Worm (Caenorhabditis elegans) whole organism, midembryonic: ENCODE data around the gene B0238.12.

Source experiments
- T22C8.4 ChIP-seq: fragments of 200-800 bp; sonication (Bioruptor generic); IDR thresholded peaks from 2 replicates; pipeline ENCODE4 v1.3.6; 2022; ENCODE audit warnings: missing genetic modification characterization, missing compliant biosample characterization
- cog-1 ChIP-seq: sonication (generic microtip); optimal IDR thresholded peaks from 2 replicates; lab custom pipeline; 2016; ENCODE audit warnings: missing genetic modification characterization, missing compliant biosample characterization
- flt-1 ChIP-seq: fragments of 200-800 bp; sonication (Bioruptor generic); IDR thresholded peaks from 2 replicates; pipeline ENCODE4 v1.3.6; 2022; ENCODE audit warnings: missing genetic modification characterization, missing compliant biosample characterization
- klf-2 ChIP-seq: fragments of 200-800 bp; sonication (Bioruptor generic); conservative IDR thresholded peaks from 2 replicates; pipeline ENCODE4 v1.3.6; 2022; ENCODE audit warnings: missing genetic modification reagents, missing genetic modification characterization, missing compliant biosample characterization
- med-1 ChIP-seq: sonication (generic microtip); optimal IDR thresholded peaks from 2 replicates; lab custom pipeline; 2017; ENCODE audit warnings: missing genetic modification characterization, mild to moderate bottlenecking, missing compliant biosample characterization, antibody characterized with exemption, missing genetic modification reagents; ENCODE audit not compliant: insufficient read depth
- ref-1 ChIP-seq: fragments of 200-800 bp; sonication (Bioruptor generic); conservative IDR thresholded peaks from 2 replicates; pipeline ENCODE4 v1.3.6; 2022; ENCODE audit warnings: missing genetic modification reagents, missing genetic modification characterization, missing compliant biosample characterization
- tab-1 ChIP-seq: fragments of 200-800 bp; sonication (Bioruptor generic); IDR thresholded peaks from 2 replicates; pipeline ENCODE4 v1.3.6; 2022; ENCODE audit warnings: missing genetic modification characterization, missing compliant biosample characterization
- ztf-23 ChIP-seq: fragments of 200-800 bp; sonication (Bioruptor generic); IDR thresholded peaks from 2 replicates; pipeline ENCODE4 v1.3.6; 2022; ENCODE audit warnings: missing genetic modification reagents, missing genetic modification characterization, missing compliant biosample characterization
- ztf-29 ChIP-seq: fragments of 200-800 bp; sonication (Bioruptor generic); IDR thresholded peaks from 2 replicates; pipeline ENCODE4 v1.3.6; 2022; ENCODE audit warnings: missing genetic modification reagents, missing genetic modification characterization, missing compliant biosample characterization

Gene B0238.12

DNA sequence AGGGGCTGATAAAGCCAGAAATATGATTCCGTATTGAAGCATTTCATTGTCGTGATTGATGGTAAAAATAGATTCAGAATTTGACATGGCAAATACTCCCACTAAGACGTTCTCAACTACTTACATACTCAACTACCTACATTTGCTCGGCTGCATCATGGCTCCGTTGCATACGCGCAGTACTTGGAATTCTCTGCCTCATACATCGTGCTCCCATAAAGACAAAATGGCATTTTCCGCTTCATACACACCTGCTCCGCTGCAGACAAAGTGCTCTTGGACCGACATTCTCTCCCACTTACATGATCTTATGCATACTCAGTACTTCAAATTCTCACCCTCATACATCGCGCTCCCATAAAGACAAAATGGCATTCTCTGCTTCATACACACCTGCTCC lies at the start of gene B0238.12, which contains the start of gene srt-69:
B0238.12 (plus strand) TSS at position 264 of the 400 bp plus-strand sequence.
srt-69 (minus strand) TSS at position 101 of the 400 bp plus-strand sequence.
- TF ChIP-seq ztf-23 (GFP tag; lab: Robert Waterston, UW) (no peak), cog-1 (tag; lab: Kevin White, UChicago) (no peak), klf-2 (GFP tag; lab: Robert Waterston, UW) (no peak), ref-1 (no peak), ztf-29 (GFP tag; lab: Robert Waterston, UW) (no peak), tab-1 (GFP tag; lab: Robert Waterston, UW) (no peak), med-1 (GFP tag; lab: Kevin White, UChicago) (no peak), T22C8.4 (GFP tag; lab: Robert Waterston, UW) (no peak), flt-1 (no peak)

DNA sequence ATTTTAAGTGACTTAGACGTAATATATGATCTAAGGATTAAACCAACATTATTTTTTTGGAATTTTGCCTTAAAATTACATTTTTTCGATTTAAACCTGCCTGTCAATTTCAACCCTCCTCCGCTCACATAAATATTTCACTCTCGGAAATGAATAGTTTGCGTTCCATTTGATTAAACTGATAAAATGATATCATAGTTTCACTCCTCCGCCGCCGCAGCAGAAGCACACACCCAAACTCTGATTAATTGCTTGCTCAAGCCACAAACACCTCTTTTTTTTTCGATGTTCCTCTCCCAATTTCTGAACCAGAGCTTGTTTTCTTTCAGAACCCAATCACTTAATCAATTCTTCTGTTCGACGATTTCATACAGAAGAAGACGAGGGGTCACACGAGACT lies 42.6 kb upstream of the B0238.12 start, which contains the start of gene Y49G5B.1:
Y49G5B.1 (plus strand) TSS at position 324 of the 400 bp plus-strand sequence.
- TF ChIP-seq cog-1 (tag; lab: Kevin White, UChicago) (no peak), klf-2 (GFP tag; lab: Robert Waterston, UW) (no peak), ztf-29 (GFP tag; lab: Robert Waterston, UW) (no peak), ref-1 (no peak), tab-1 (GFP tag; lab: Robert Waterston, UW) (no peak)

DNA sequence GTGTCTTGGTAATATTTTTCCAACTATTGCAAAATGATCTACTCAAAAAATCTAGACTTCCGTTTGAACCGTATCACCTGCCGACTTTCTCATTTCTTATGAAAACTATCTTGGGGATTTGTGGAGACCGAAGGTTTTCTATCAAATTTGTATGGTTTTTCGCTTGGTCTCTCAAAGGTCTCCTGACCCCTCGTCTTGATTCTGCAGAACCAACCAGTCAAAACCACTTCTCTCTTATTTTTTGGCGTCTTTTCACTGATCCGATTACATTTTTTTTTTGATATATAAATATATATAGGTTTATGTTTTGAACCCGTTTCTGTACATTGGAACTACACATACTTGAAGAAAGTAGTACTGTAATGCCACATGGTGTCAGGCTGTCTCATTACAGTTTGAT lies 40.0 kb upstream of the B0238.12 start:
- TF ChIP-seq cog-1 (tag; lab: Kevin White, UChicago) (no peak), ref-1 (no peak), T22C8.4 (GFP tag; lab: Robert Waterston, UW) (no peak), ztf-29 (GFP tag; lab: Robert Waterston, UW) (no peak)

ce11 chrV:5228513-5228912 lies 37.1 kb upstream of the B0238.12 start:
- no peak for TF ChIP-seq ztf-29 (GFP tag; lab: Robert Waterston, UW)
- no peak for TF ChIP-seq ref-1
- no peak for TF ChIP-seq ztf-23 (GFP tag; lab: Robert Waterston, UW)

DNA sequence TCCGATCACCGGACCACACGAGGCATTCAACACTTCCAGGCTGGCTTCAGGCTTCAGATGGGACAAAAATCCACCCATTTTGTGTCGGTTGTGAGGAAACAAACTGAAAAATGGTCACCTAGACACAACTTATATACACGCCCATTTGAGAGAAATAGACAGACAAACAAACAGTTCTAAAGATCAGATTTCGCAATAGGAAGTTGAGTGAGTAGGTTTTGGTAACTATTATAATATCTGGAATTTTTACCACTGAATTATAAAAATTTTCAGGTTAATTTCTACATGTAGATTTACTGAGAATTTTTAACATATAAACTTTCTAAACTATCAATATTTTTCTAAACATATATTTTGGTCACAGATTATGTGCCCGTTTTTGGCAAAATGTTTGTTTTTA lies 31.9 kb upstream of the B0238.12 start, which contains the start of gene cest-32:
cest-32 (minus strand) TSS at position 115 of the 400 bp plus-strand sequence.
- TF ChIP-seq ztf-23 (GFP tag; lab: Robert Waterston, UW) (no peak), T22C8.4 (GFP tag; lab: Robert Waterston, UW) (no peak), med-1 (GFP tag; lab: Kevin White, UChicago) (no peak), tab-1 (GFP tag; lab: Robert Waterston, UW) (no peak), ztf-29 (GFP tag; lab: Robert Waterston, UW) (no peak), cog-1 (tag; lab: Kevin White, UChicago) (no peak), klf-2 (GFP tag; lab: Robert Waterston, UW) (no peak), ref-1 (no peak), flt-1 (no peak)

ce11 chrV:5237116-5237515 lies 28.5 kb upstream of the B0238.12 start, which contains the start of gene cest-35.2:
Gene cest-35.2, minus strand, starts transcription at chrV:5237216.
- TF ChIP-seq ref-1 = no peak
- no peak for TF ChIP-seq ztf-23 (GFP tag; lab: Robert Waterston, UW)
- TF ChIP-seq klf-2 (GFP tag; lab: Robert Waterston, UW) = no peak
- no peak for TF ChIP-seq flt-1
- TF ChIP-seq ztf-29 (GFP tag; lab: Robert Waterston, UW) = no peak
- TF ChIP-seq T22C8.4 (GFP tag; lab: Robert Waterston, UW) = no peak
- no peak for TF ChIP-seq tab-1 (GFP tag; lab: Robert Waterston, UW)
- TF ChIP-seq cog-1 (tag; lab: Kevin White, UChicago) = no peak
- no peak for TF ChIP-seq med-1 (GFP tag; lab: Kevin White, UChicago)

DNA sequence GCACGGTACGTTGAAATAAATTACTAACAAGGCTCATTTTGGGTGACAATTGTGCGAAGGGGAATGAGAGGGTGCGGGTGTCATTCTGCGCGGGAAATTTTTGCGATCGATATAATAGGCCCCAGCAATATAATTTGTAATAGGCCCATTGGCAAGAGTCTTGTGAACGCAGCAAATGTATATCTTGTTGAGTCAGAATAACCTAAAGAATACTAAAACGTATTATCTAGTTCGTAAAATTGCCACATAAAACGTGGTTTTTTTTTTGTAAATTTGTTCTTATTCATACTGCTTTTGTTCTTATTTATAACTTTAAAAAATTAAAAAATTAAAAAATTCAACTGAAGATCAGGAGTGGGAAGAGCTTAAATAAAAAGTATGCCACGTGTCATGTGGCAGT lies 26.2 kb upstream of the B0238.12 start, which contains the start of gene C52A10.3:
C52A10.3 (minus strand) TSS at position 101 of the 400 bp plus-strand sequence.
- TF ChIP-seq T22C8.4 (GFP tag; lab: Robert Waterston, UW) (no peak), tab-1 (GFP tag; lab: Robert Waterston, UW) (no peak), flt-1 (no peak), klf-2 (GFP tag; lab: Robert Waterston, UW) (no peak), ztf-23 (GFP tag; lab: Robert Waterston, UW) (no peak), med-1 (GFP tag; lab: Kevin White, UChicago) (no peak)

DNA sequence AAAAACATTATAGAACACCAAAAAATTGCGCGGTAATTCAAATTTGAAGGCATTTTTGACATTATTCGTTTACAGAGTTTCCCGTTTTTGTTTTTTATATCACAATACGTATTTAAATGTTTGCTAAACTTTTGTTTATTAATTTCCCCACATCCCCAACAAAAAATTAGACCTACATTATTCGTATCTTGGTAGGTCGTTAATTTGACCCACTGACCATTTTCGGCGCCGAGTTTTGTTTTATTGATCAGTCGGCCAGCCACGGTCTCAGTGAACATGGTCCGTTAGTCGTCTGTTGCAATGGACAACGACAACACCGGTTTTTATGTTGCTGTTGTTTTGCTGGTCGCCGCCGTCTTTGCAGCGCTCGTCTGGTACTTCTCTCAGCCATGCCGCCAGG lies 25.7 kb upstream of the B0238.12 start, which contains the start of gene B0238.15:
B0238.15 (plus strand) TSS at position 301 of the 400 bp plus-strand sequence.
- no peak for TF ChIP-seq flt-1
- TF ChIP-seq ztf-23 (GFP tag; lab: Robert Waterston, UW) = no peak
- TF ChIP-seq tab-1 (GFP tag; lab: Robert Waterston, UW) = no peak
- no peak for TF ChIP-seq ztf-29 (GFP tag; lab: Robert Waterston, UW)
- TF ChIP-seq cog-1 (tag; lab: Kevin White, UChicago) = no peak
- no peak for TF ChIP-seq klf-2 (GFP tag; lab: Robert Waterston, UW)
- TF ChIP-seq ref-1 = no peak
- no peak for TF ChIP-seq T22C8.4 (GFP tag; lab: Robert Waterston, UW)
- TF ChIP-seq med-1 (GFP tag; lab: Kevin White, UChicago) = no peak

DNA sequence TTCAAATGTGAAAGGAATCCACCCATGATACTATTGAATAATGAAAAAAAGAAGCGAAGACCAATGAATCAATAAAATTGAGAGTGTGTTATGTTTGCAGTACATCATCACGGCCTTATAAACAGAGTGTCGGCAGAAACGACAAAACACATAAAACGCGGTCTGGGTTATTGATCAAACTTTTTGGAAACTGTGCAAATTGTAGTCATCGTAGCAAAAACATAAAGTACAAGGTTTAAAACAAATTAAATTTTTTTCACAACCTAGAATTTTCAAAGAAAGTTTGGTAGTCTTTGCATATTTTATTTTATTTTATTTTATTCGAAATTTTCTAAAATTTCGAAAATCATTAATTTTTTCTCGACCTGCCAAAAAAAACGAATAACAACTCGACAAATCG lies 22.6 kb upstream of the B0238.12 start, which contains the start of gene cest-35.1:
cest-35.1 (minus strand) TSS at position 101 of the 400 bp plus-strand sequence.
- TF ChIP-seq ref-1 (no peak), klf-2 (GFP tag; lab: Robert Waterston, UW) (no peak), tab-1 (GFP tag; lab: Robert Waterston, UW) (no peak), med-1 (GFP tag; lab: Kevin White, UChicago) (no peak), ztf-29 (GFP tag; lab: Robert Waterston, UW) (no peak), ztf-23 (GFP tag; lab: Robert Waterston, UW) (no peak), T22C8.4 (GFP tag; lab: Robert Waterston, UW) (no peak), cog-1 (tag; lab: Kevin White, UChicago) (no peak), flt-1 (no peak)

ce11 chrV:5252016-5252415 lies 13.6 kb upstream of the B0238.12 start, which contains the start of gene srt-68:
Gene srt-68, minus strand, starts transcription at chrV:5252116.
- TF ChIP-seq ztf-29 (GFP tag; lab: Robert Waterston, UW) (no peak), T22C8.4 (GFP tag; lab: Robert Waterston, UW) (no peak)
